Worm (Caenorhabditis elegans) whole organism, early embryonic: ENCODE results near the gene hrg-1.

Source experiments
- ama-1 ChIP-seq: fragments of 150-350 bp; optimal IDR thresholded peaks from 2 replicates; lab custom pipeline; 2014
- scrt-1 ChIP-seq: fragments of 200-800 bp; sonication (Bioruptor generic); IDR thresholded peaks from 2 replicates; pipeline ENCODE4 v1.3.6; 2022; ENCODE audit warnings: missing genetic modification characterization, missing compliant biosample characterization

DNA sequence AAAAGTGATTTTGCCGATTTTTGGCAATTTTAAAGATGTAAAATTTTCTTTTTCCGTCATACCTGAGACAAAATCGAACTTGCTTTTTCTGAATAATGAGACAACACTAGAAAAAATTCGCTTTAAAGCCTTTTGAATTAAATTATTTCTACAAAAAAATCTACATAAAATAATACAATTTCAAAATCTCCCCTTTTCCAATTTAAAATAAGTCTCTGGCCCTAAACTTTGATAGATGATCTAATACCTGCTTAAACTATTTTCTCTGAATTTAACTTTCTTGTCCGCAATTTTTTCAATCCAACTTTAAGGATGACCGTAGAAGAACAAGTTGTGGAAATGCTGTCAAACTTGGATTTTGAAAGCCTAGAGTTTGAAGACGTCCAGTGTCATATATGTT lies 12.8 kb downstream of the hrg-1 start, which contains the start of gene R02E12.12:
- no peak for TF ChIP-seq ama-1 (lab: Kevin White, UChicago)
- TF ChIP-seq scrt-1 (GFP tag; lab: Robert Waterston, UW): no peak
